Fruit fly (Drosophila melanogaster) whole organism, embryonic: ENCODE results near the gene CG31445.

ENCODE experiments used
- Antp ChIP-seq: fragments of 200-800 bp; sonication (Bioruptor generic); optimal IDR thresholded peaks from 3 replicates; lab custom pipeline; 2016; ENCODE audit warnings: missing biosample characterization, missing genetic modification characterization
- Asciz ChIP-seq: fragments of 200-800 bp; sonication (Bioruptor generic); optimal IDR thresholded peaks from 2 replicates; lab custom pipeline; 2017; ENCODE audit warnings: missing biosample characterization, mild to moderate bottlenecking, missing genetic modification characterization, missing genetic modification reagents
- BEAF-32 ChIP-seq: fragments of 200-800 bp; sonication (Bioruptor generic); optimal IDR thresholded peaks from 3 replicates; lab custom pipeline; 2017; ENCODE audit warnings: missing biosample characterization, missing genetic modification characterization, mild to moderate bottlenecking, moderate library complexity, missing genetic modification reagents
- CG10321 ChIP-seq: fragments of 200-800 bp; sonication (Bioruptor generic); IDR thresholded peaks from 2 replicates; pipeline ENCODE4 v1.3.6; 2022; ENCODE audit warnings: missing biosample characterization, missing genetic modification characterization
- CG10979 ChIP-seq: fragments of 200-800 bp; sonication (Bioruptor generic); optimal IDR thresholded peaks from 2 replicates; lab custom pipeline; 2018; ENCODE audit warnings: missing biosample characterization, mild to moderate bottlenecking, missing genetic modification characterization, moderate library complexity
- CG11247 ChIP-seq: fragments of 200-800 bp; sonication (Bioruptor generic); IDR thresholded peaks from 2 replicates; pipeline ENCODE4 v1.3.6; 2022; ENCODE audit warnings: missing biosample characterization, missing genetic modification characterization
- CG11456 ChIP-seq: fragments of 200-800 bp; sonication (Bioruptor generic); IDR thresholded peaks from 3 replicates; pipeline ENCODE4 v1.3.6; 2022; ENCODE audit warnings: missing biosample characterization, missing genetic modification characterization
- CG12659 ChIP-seq: fragments of 200-800 bp; sonication (Bioruptor generic); optimal IDR thresholded peaks from 3 replicates; lab custom pipeline; 2017; ENCODE audit warnings: mild to moderate bottlenecking, missing biosample characterization, missing genetic modification reagents, missing genetic modification characterization
- CG12942 ChIP-seq: fragments of 200-800 bp; sonication (Bioruptor generic); optimal IDR thresholded peaks from 3 replicates; lab custom pipeline; 2016; ENCODE audit warnings: missing biosample characterization, missing genetic modification characterization
- CG14014 ChIP-seq: fragments of 200-800 bp; sonication (Bioruptor generic); IDR thresholded peaks from 2 replicates; pipeline ENCODE4 v1.3.6; 2022; ENCODE audit warnings: missing biosample characterization, missing genetic modification characterization
- CG15514 ChIP-seq: fragments of 200-800 bp; sonication (Bioruptor generic); optimal IDR thresholded peaks from 3 replicates; lab custom pipeline; 2017; ENCODE audit warnings: missing biosample characterization, missing genetic modification characterization, mild to moderate bottlenecking, moderate library complexity, missing genetic modification reagents
- CG16863 ChIP-seq: fragments of 200-800 bp; sonication (Bioruptor generic); optimal IDR thresholded peaks from 3 replicates; lab custom pipeline; 2016; ENCODE audit warnings: missing biosample characterization, missing genetic modification characterization
- CG17328 ChIP-seq: fragments of 200-800 bp; sonication (Bioruptor generic); IDR thresholded peaks from 2 replicates; pipeline ENCODE4 v1.3.6; 2022; ENCODE audit warnings: missing biosample characterization, missing genetic modification characterization
- CG18619 ChIP-seq: fragments of 200-800 bp; sonication (Bioruptor generic); optimal IDR thresholded peaks from 3 replicates; lab custom pipeline; 2017; ENCODE audit warnings: missing biosample characterization, mild to moderate bottlenecking, missing genetic modification characterization
- CG31441 ChIP-seq: fragments of 200-800 bp; sonication (Bioruptor generic); IDR thresholded peaks from 2 replicates; pipeline ENCODE4 v1.3.6; 2022; ENCODE audit warnings: missing biosample characterization, missing genetic modification characterization
- CG4730 ChIP-seq: fragments of 200-800 bp; sonication (Bioruptor generic); IDR thresholded peaks from 2 replicates; pipeline ENCODE4 v1.3.6; 2022; ENCODE audit warnings: missing biosample characterization, missing genetic modification characterization
- CG6689 ChIP-seq: fragments of 200-800 bp; sonication (Bioruptor generic); IDR thresholded peaks from 2 replicates; pipeline ENCODE4 v1.3.6; 2022; ENCODE audit warnings: missing biosample characterization, missing genetic modification characterization
- CG6791 ChIP-seq: fragments of 200-800 bp; sonication (Bioruptor generic); IDR thresholded peaks from 3 replicates; pipeline ENCODE4 v1.3.6; 2022; ENCODE audit warnings: missing biosample characterization, missing genetic modification characterization; ENCODE audit not compliant: partially characterized antibody
- CG7372 ChIP-seq: fragments of 200-800 bp; sonication (Bioruptor generic); IDR thresholded peaks from 2 replicates; pipeline ENCODE4 v1.3.6; 2022; ENCODE audit warnings: missing biosample characterization, missing genetic modification characterization
- CG7745 ChIP-seq: fragments of 200-800 bp; sonication (Bioruptor generic); optimal IDR thresholded peaks from 2 replicates; lab custom pipeline; 2018; ENCODE audit warnings: missing biosample characterization, mild to moderate bottlenecking, missing genetic modification characterization, moderate library complexity
- CG8281 ChIP-seq: fragments of 200-800 bp; sonication (Bioruptor generic); optimal IDR thresholded peaks from 2 replicates; lab custom pipeline; 2018; ENCODE audit warnings: missing biosample characterization, mild to moderate bottlenecking, missing genetic modification characterization, moderate library complexity
- CG9727 ChIP-seq: fragments of 200-800 bp; sonication (Bioruptor generic); optimal IDR thresholded peaks from 3 replicates; lab custom pipeline; 2017; ENCODE audit warnings: missing biosample characterization, mild to moderate bottlenecking, missing genetic modification characterization
- Hr3 ChIP-seq: fragments of 200-800 bp; sonication (Bioruptor generic); optimal IDR thresholded peaks from 3 replicates; lab custom pipeline; 2016; ENCODE audit warnings: missing biosample characterization, missing genetic modification characterization
- Hr51 ChIP-seq, 2 experiments: fragments of 200-800 bp; sonication (Bioruptor generic); optimal IDR thresholded peaks; 2 replicates in 1 of 2; 3 replicates in 1 of 2; lab custom pipeline; 2016 to 2018; ENCODE audit warnings: missing biosample characterization in 2 of 2, missing genetic modification characterization in 2 of 2, mild to moderate bottlenecking in 1 of 2, moderate library complexity in 1 of 2
- Mrtf ChIP-seq: fragments of 200-800 bp; sonication (Bioruptor generic); IDR thresholded peaks from 3 replicates; pipeline ENCODE4 v1.3.6; 2022; ENCODE audit warnings: missing biosample characterization, missing genetic modification characterization
- NK7.1 ChIP-seq: fragments of 200-800 bp; sonication (Bioruptor generic); optimal IDR thresholded peaks from 3 replicates; lab custom pipeline; 2016; ENCODE audit warnings: missing biosample characterization, missing genetic modification characterization
- Nf-YA ChIP-seq: fragments of 200-800 bp; sonication (Bioruptor generic); IDR thresholded peaks from 2 replicates; pipeline ENCODE4 v1.3.6; 2022; ENCODE audit warnings: missing biosample characterization, missing genetic modification characterization
- Oaz ChIP-seq: fragments of 200-800 bp; sonication (Bioruptor generic); IDR thresholded peaks from 2 replicates; pipeline ENCODE4 v1.3.6; 2022; ENCODE audit warnings: missing biosample characterization, missing genetic modification characterization
- Scr ChIP-seq: fragments of 200-800 bp; sonication (Bioruptor generic); IDR thresholded peaks from 2 replicates; pipeline ENCODE4 v1.3.6; 2022; ENCODE audit warnings: missing biosample characterization, missing genetic modification characterization; ENCODE audit not compliant: partially characterized antibody
- ac ChIP-seq: fragments of 200-800 bp; sonication (Bioruptor generic); optimal IDR thresholded peaks from 3 replicates; lab custom pipeline; 2017; ENCODE audit warnings: missing biosample characterization, mild to moderate bottlenecking, missing genetic modification characterization
- ato ChIP-seq: fragments of 200-800 bp; sonication (Bioruptor generic); IDR thresholded peaks from 2 replicates; pipeline ENCODE4 v1.3.6; 2022; ENCODE audit warnings: missing biosample characterization, missing genetic modification characterization; ENCODE audit not compliant: partially characterized antibody
- caup ChIP-seq: fragments of 200-800 bp; sonication (Bioruptor generic); optimal IDR thresholded peaks from 3 replicates; lab custom pipeline; 2017; ENCODE audit warnings: missing biosample characterization, mild to moderate bottlenecking, missing genetic modification characterization, moderate library complexity; ENCODE audit not compliant: severe bottlenecking
- en ChIP-seq: fragments of 200-800 bp; sonication (Bioruptor generic); optimal IDR thresholded peaks from 2 replicates; lab custom pipeline; 2016; ENCODE audit warnings: missing biosample characterization, missing genetic modification characterization
- gfzf ChIP-seq: fragments of 200-800 bp; sonication (Bioruptor generic); optimal IDR thresholded peaks from 2 replicates; lab custom pipeline; 2016; ENCODE audit warnings: missing biosample characterization, mild to moderate bottlenecking, missing genetic modification characterization, moderate library complexity
- gsb-n ChIP-seq: fragments of 200-800 bp; sonication (Bioruptor generic); optimal IDR thresholded peaks from 3 replicates; lab custom pipeline; 2018; ENCODE audit warnings: missing biosample characterization, mild to moderate bottlenecking, missing genetic modification characterization
- hbn ChIP-seq: fragments of 200-800 bp; sonication (Bioruptor generic); IDR thresholded peaks from 2 replicates; pipeline ENCODE4 v1.3.6; 2022; ENCODE audit warnings: missing biosample characterization, missing genetic modification characterization; ENCODE audit not compliant: partially characterized antibody
- her ChIP-seq: fragments of 200-800 bp; sonication (Bioruptor generic); optimal IDR thresholded peaks from 2 replicates; lab custom pipeline; 2016; ENCODE audit warnings: missing biosample characterization, missing genetic modification characterization
- hkb ChIP-seq, 2 experiments: fragments of 200-800 bp in 1 of 2; fragments of >200 bp in 1 of 2; sonication (Bioruptor generic) in 1 of 2; IDR thresholded peaks in 1 of 2; optimal IDR thresholded peaks in 1 of 2; 2 replicates each; pipeline versions ENCODE4 v1.3.6 to Lab custom; 2017 to 2022; ENCODE audit warnings: missing biosample characterization in 1 of 2, missing genetic modification characterization in 1 of 2
- ind ChIP-seq: fragments of 200-800 bp; sonication (Bioruptor generic); optimal IDR thresholded peaks from 3 replicates; lab custom pipeline; 2016; ENCODE audit warnings: missing biosample characterization, missing genetic modification characterization
- knrl ChIP-seq: fragments of 200-800 bp; sonication (Bioruptor generic); IDR thresholded peaks from 3 replicates; pipeline ENCODE4 v1.3.6; 2022; ENCODE audit warnings: missing biosample characterization, missing genetic modification characterization; ENCODE audit not compliant: partially characterized antibody
- lab ChIP-seq: fragments of 200-800 bp; sonication (Bioruptor generic); optimal IDR thresholded peaks from 3 replicates; lab custom pipeline; 2017; ENCODE audit warnings: missing biosample characterization, missing genetic modification characterization, mild to moderate bottlenecking, moderate library complexity, missing genetic modification reagents
- maf-S ChIP-seq: fragments of 200-800 bp; sonication (Bioruptor generic); optimal IDR thresholded peaks from 2 replicates; lab custom pipeline; 2016; ENCODE audit warnings: missing biosample characterization, missing genetic modification characterization
- nerfin-1 ChIP-seq: fragments of 200-800 bp; sonication (Bioruptor generic); optimal IDR thresholded peaks from 3 replicates; lab custom pipeline; 2019; ENCODE audit warnings: missing biosample characterization, mild to moderate bottlenecking, missing genetic modification characterization, moderate library complexity
- onecut ChIP-seq: fragments of 200-800 bp; sonication (Bioruptor generic); IDR thresholded peaks from 2 replicates; pipeline ENCODE4 v1.3.6; 2022; ENCODE audit warnings: missing biosample characterization, missing genetic modification characterization
- pita ChIP-seq: fragments of 200-800 bp; sonication (Bioruptor generic); optimal IDR thresholded peaks from 2 replicates; lab custom pipeline; 2017; ENCODE audit warnings: missing biosample characterization, mild to moderate bottlenecking, missing genetic modification characterization
- ro ChIP-seq: fragments of 200-800 bp; sonication (Bioruptor generic); IDR thresholded peaks from 2 replicates; pipeline ENCODE4 v1.3.6; 2022; ENCODE audit warnings: missing biosample characterization, missing genetic modification characterization
- sob ChIP-seq: fragments of 200-800 bp; sonication (Bioruptor generic); IDR thresholded peaks from 2 replicates; pipeline ENCODE4 v1.3.6; 2022; ENCODE audit warnings: missing biosample characterization, missing genetic modification characterization
- sqz ChIP-seq: fragments of 200-800 bp; sonication (Bioruptor generic); optimal IDR thresholded peaks from 3 replicates; lab custom pipeline; 2018; ENCODE audit warnings: missing biosample characterization, mild to moderate bottlenecking, missing genetic modification characterization
- toy ChIP-seq: fragments of 200-800 bp; sonication (Bioruptor generic); IDR thresholded peaks from 2 replicates; pipeline ENCODE4 v1.3.6; 2022; ENCODE audit warnings: missing biosample characterization, missing genetic modification characterization

Gene CG31445

DNA sequence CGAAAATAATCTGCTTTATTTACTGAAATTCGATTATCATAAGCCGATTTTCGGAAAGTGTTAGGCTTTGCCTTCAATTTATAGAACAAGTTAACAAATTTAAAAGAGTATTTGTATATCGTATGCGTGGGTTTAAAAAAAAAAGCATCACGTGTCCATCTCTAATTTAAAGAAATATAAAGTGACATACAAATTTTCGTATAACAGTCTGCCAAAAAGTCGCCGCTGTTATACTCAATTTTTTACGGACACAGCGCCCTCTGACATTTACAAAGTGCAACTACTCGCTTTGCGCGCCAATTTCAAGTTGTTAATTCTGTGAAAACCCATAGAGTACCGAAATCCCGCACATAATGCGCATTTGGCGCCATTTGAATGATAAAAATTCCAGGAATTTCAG lies 6.8 kb upstream of the CG31445 start (continued):
- TF ChIP-seq nerfin-1: peak; percentile 35
- peak; percentile 6 for TF ChIP-seq lab
- peak; percentile 41 for TF ChIP-seq gsb-n (tag; lab: Kevin White, UChicago)
- no peak for TF ChIP-seq CG7372 (GFP tag; lab: Robert Waterston, UW)
- TF ChIP-seq CG6689 (GFP tag; lab: Robert Waterston, UW): no peak
- 0 out of 2 replicates have a peak, but pooled peaks have one; percentile 53 for TF ChIP-seq ato (GFP tag; lab: Robert Waterston, UW)
- TF ChIP-seq ac: no peak
- no peak for TF ChIP-seq Hr3 (GFP tag; lab: Kevin White, UChicago)
- peak; percentile 25; the same call in 1 of the 3 replicates for TF ChIP-seq CG11456 (GFP tag; lab: Robert Waterston, UW)
- TF ChIP-seq CG7745 (tag; lab: Kevin White, UChicago): no peak
- no peak for TF ChIP-seq Nf-YA (GFP tag; lab: Robert Waterston, UW)
- TF ChIP-seq sqz: peak; percentile 92
- TF ChIP-seq CG15514 (GFP tag; lab: Kevin White, UChicago): peak; percentile 20
- TF ChIP-seq Antp (GFP tag; lab: Kevin White, UChicago): peak; percentile 1
- no peak for TF ChIP-seq CG31441
- TF ChIP-seq NK7.1 (GFP tag; lab: Kevin White, UChicago): peak; percentile 5
- peak; percentile 85 for TF ChIP-seq hbn (GFP tag; lab: Robert Waterston, UW)
- peak; percentile 58 for TF ChIP-seq sob (GFP tag; lab: Robert Waterston, UW)
- TF ChIP-seq Scr (GFP tag; lab: Robert Waterston, UW): peak; percentile 81
- peak; percentile 36 for TF ChIP-seq CG12659
- TF ChIP-seq Hr51 (GFP tag; optimal IDR thresholded peaks at IDR 0.05; lab: Kevin White, UChicago): peak in 1 of 2 experiments; percentile 7
- TF ChIP-seq her (GFP tag; lab: Kevin White, UChicago): peak; percentile 3
- no peak for TF ChIP-seq CG12942 (GFP tag; lab: Kevin White, UChicago)
- no peak for TF ChIP-seq Asciz (GFP tag; lab: Kevin White, UChicago)
- TF ChIP-seq knrl: peak; percentile 79
- no peak for TF ChIP-seq ind (GFP tag; lab: Kevin White, UChicago)
- TF ChIP-seq CG8281 (tag; lab: Kevin White, UChicago): no peak
- TF ChIP-seq CG11247: peak; percentile 34; the same call in 1 of the 2 replicates
- no peak for TF ChIP-seq ro
- peak; percentile 52 for TF ChIP-seq CG17328
- TF ChIP-seq CG6791: peak; percentile 74; the same call in 2 of the 3 replicates
- TF ChIP-seq toy (GFP tag; lab: Robert Waterston, UW): no peak
- TF ChIP-seq BEAF-32 (GFP tag; lab: Kevin White, UChicago): peak; percentile 71
- TF ChIP-seq CG10321 (GFP tag; lab: Robert Waterston, UW): no peak
- 0 out of 2 replicates have a peak, but pooled peaks have one; percentile 39 for TF ChIP-seq Oaz (GFP tag; lab: Robert Waterston, UW)
- no peak for TF ChIP-seq hkb (optimal IDR thresholded peaks at IDR 0.05; lab: Kevin White, UChicago)
- peak; percentile 31; the same call in 1 of the 2 replicates for TF ChIP-seq hkb (GFP tag; IDR thresholded peaks at IDR 0.05; lab: Robert Waterston, UW)
- TF ChIP-seq CG18619 (GFP tag; lab: Kevin White, UChicago): no peak
- TF ChIP-seq gfzf: peak; percentile 2
- peak; percentile 38; the same call in 1 of the 2 replicates for TF ChIP-seq onecut
- no peak for TF ChIP-seq CG4730 (GFP tag; lab: Robert Waterston, UW)
- TF ChIP-seq CG9727 (GFP tag; lab: Kevin White, UChicago): peak; percentile 29
- 0 out of 2 replicates have a peak, but pooled peaks have one; percentile 27 for TF ChIP-seq CG14014 (GFP tag; lab: Robert Waterston, UW)
- TF ChIP-seq CG16863 (GFP tag; lab: Kevin White, UChicago): peak; percentile 23
- peak; percentile 8 for TF ChIP-seq CG10979
- TF ChIP-seq Mrtf (GFP tag; lab: Robert Waterston, UW): no peak
- peak; percentile 37 for TF ChIP-seq pita
- TF ChIP-seq caup (GFP tag; lab: Kevin White, UChicago): no peak
- TF ChIP-seq maf-S (GFP tag; lab: Kevin White, UChicago): no peak
- no peak for TF ChIP-seq en
